Fruit fly (Drosophila melanogaster) whole organism: ENCODE data around the gene SCOT.

ENCODE experiments used
- CG8478 ChIP-seq: fragments of >200 bp; optimal IDR thresholded peaks from 2 replicates; lab custom pipeline; 2018; ENCODE audit warnings: inconsistent platforms
- Dll ChIP-seq: fragments of >200 bp; optimal IDR thresholded peaks from 2 replicates; lab custom pipeline; 2017
- EcR ChIP-seq, 2 experiments: fragments of >200 bp; optimal IDR thresholded peaks; 2 replicates each; lab custom pipeline; 2017; ENCODE audit warnings: missing biosample characterization in 2 of 2, missing genetic modification characterization in 2 of 2, missing genetic modification reagents in 2 of 2
- pan ChIP-seq: fragments of >200 bp; optimal IDR thresholded peaks from 2 replicates; lab custom pipeline; 2017
- psq ChIP-seq: fragments of >200 bp; optimal IDR thresholded peaks from 2 replicates; lab custom pipeline; 2017
- usp ChIP-seq: fragments of >200 bp; optimal IDR thresholded peaks from 2 replicates; lab custom pipeline; 2017; ENCODE audit warnings: missing biosample characterization, missing genetic modification characterization, mixed read lengths

The SCOT gene

dm6 chr3L:1962964-1963363 lies at the start of gene SCOT:
Gene SCOT (plus strand): TSS chr3L:1963143.
- no peak for TF ChIP-seq EcR (GFP tag; optimal IDR thresholded peaks at IDR 0.05; lab: Kevin White, UChicago)
- no peak for TF ChIP-seq pan (lab: Kevin White, UChicago)
- TF ChIP-seq psq (lab: Kevin White, UChicago), result no peak
- TF ChIP-seq usp (GFP tag; lab: Kevin White, UChicago), result no peak
- TF ChIP-seq Dll (lab: Kevin White, UChicago), result no peak

dm6 chr3L:1914668-1915067 lies 48.3 kb upstream of the SCOT start:
- no peak for TF ChIP-seq Dll (lab: Kevin White, UChicago)
- no peak for TF ChIP-seq psq (lab: Kevin White, UChicago)
- no peak for TF ChIP-seq usp (GFP tag; lab: Kevin White, UChicago)
- no peak for TF ChIP-seq pan (lab: Kevin White, UChicago)
- TF ChIP-seq CG8478, result no peak
- TF ChIP-seq EcR (GFP tag; optimal IDR thresholded peaks at IDR 0.05; lab: Kevin White, UChicago), result no peak

DNA sequence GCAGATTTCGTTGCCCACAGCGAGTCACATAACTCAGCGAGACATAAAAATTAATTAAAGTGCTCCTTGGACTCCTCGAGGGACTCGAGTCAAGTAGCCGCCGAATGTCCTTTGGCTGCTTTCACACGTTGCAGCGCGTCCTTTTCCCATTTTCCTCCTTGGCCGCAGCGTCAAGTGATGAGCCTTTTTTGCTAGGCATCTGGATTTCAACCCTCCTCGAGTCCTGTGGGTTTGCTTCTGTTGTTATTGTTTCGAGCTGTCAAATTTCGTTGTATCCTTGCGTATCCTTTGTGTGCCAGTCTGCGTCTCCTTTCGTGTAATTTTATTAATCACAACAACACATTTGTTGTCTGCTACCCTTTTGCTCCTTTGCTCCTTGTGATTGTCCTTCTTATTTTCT lies 46.3 kb upstream of the SCOT start:
- TF ChIP-seq CG8478 (no peak), pan (lab: Kevin White, UChicago) (no peak)

DNA sequence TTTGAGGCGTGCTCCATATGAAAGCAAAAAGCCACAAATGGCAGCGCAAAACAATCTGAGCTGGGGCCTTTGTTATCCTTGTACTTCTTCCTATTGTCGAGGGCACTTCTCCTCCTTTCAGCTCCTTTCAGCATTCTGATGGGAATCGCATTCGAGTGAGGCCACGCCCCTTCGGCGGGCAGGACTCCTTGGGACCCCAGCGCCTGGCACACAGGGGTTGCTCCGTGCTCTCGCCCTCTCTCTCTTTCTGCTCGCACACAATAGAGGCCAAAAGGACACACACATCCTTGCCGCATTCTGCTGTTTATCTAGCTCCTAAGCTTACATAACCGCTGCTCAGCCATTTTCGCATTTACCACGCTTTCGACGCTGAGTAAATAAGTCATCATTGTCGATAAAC lies 42.9 kb upstream of the SCOT start:
- TF ChIP-seq psq (lab: Kevin White, UChicago) (no peak), CG8478 (no peak), Dll (lab: Kevin White, UChicago) (no peak), EcR (GFP tag; optimal IDR thresholded peaks at IDR 0.05; lab: Kevin White, UChicago) (no peak), usp (GFP tag; lab: Kevin White, UChicago) (no peak), pan (lab: Kevin White, UChicago) (no peak)

DNA sequence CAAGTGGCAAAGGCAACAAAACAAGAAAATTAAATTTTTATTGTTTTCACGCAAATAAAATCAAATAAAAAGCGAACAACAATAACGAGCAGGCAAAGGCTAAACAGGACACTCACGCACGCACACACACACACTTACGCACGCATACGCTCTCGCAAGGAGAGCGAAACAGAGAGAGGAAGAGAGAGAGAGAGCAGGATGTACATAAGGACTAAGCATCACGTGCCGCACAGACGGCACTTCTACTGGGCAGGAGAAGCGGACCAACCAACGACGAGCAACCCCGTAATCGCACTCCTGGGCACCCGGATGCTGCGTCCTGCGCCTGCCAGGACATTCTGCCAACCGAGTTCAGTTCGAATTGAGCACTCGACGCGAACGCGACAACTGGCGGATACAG lies 42.0 kb upstream of the SCOT start, which contains the start of gene Dbx:
Dbx (plus strand) TSS at position 365 of the 400 bp plus-strand sequence.
- no peak for TF ChIP-seq psq (lab: Kevin White, UChicago)
- TF ChIP-seq usp (GFP tag; lab: Kevin White, UChicago), result no peak
- no peak for TF ChIP-seq Dll (lab: Kevin White, UChicago)
- no peak for TF ChIP-seq pan (lab: Kevin White, UChicago)
- no peak for TF ChIP-seq CG8478
- TF ChIP-seq EcR (GFP tag; optimal IDR thresholded peaks at IDR 0.05; lab: Kevin White, UChicago), result no peak

DNA sequence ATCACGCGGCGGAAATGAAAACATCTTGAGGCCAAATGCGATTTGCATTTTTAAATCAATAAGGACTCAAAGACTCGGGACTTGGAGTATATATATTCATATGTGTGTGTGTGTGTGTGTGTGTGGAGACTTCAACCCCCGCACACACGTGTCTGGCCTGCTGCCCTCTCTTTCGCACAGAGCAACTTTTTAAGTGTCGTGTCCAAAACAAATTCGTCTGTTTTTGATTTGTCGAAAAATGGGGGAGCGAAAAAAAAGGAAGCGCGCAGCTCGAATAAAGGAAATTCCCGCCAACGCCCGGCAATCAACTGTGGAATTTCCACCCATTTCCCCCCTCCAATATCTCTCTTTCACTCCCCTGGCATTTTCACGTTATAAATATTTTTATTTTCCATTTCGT lies 34.0 kb upstream of the SCOT start:
- TF ChIP-seq psq (lab: Kevin White, UChicago) (no peak), CG8478 (no peak), usp (GFP tag; lab: Kevin White, UChicago) (no peak), Dll (lab: Kevin White, UChicago) (no peak), pan (lab: Kevin White, UChicago) (no peak), EcR (GFP tag; optimal IDR thresholded peaks at IDR 0.05; lab: Kevin White, UChicago) (no peak)

- TF ChIP-seq EcR (GFP tag; optimal IDR thresholded peaks at IDR 0.05; lab: Kevin White, UChicago), result no peak
- TF ChIP-seq pan (lab: Kevin White, UChicago), result no peak
- no peak for TF ChIP-seq Dll (lab: Kevin White, UChicago)
- no peak for TF ChIP-seq usp (GFP tag; lab: Kevin White, UChicago)
- no peak for TF ChIP-seq CG8478
- no peak for TF ChIP-seq psq (lab: Kevin White, UChicago)
Observed at dm6 chr3L:1937469-1937868, 25.5 kb upstream of the SCOT start.

- TF ChIP-seq Dll (lab: Kevin White, UChicago) (no peak), CG8478 (no peak), pan (lab: Kevin White, UChicago) (no peak), usp (GFP tag; lab: Kevin White, UChicago) (no peak), EcR (GFP tag; optimal IDR thresholded peaks at IDR 0.05; lab: Kevin White, UChicago) (no peak), psq (lab: Kevin White, UChicago) (no peak)
Observed at dm6 chr3L:1938767-1939166, 24.2 kb upstream of the SCOT start, which contains the start of the genes CG46523 and CG5687. Gene CG46523 (minus strand): TSS chr3L:1939103. Gene CG5687 (minus strand): TSS chr3L:1939103.

DNA sequence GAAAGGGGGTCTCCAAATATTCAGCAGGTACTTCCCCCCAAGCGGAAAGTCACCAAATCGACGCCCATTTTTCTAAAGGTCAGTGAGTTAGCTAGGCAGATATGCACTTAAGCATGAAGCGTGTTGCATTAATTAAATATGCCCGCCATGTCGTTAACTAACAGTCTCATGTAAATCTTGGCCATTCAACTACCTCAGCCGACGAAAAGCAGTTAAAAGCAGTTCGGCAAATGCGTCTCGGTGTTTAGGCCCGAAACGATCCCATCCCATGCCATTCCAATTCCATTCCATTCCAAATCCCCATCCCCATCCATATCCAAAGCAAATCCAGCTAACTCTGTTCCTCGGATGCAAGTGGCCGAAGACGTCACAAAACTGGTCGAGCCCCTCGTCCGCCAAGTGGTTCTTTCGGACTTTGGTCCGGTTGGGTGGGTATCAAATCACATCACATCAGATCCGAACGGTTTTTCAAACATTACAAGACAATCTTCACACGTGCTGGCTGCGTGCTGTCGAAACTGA lies 22.9 kb upstream of the SCOT start:
- TF ChIP-seq EcR (GFP tag; optimal IDR thresholded peaks at IDR 0.05; lab: Kevin White, UChicago), result no peak
- no peak for TF ChIP-seq pan (lab: Kevin White, UChicago)
- no peak for TF ChIP-seq CG8478
- TF ChIP-seq psq (lab: Kevin White, UChicago), result no peak
- no peak for TF ChIP-seq Dll (lab: Kevin White, UChicago)
- no peak for TF ChIP-seq usp (GFP tag; lab: Kevin White, UChicago)

DNA sequence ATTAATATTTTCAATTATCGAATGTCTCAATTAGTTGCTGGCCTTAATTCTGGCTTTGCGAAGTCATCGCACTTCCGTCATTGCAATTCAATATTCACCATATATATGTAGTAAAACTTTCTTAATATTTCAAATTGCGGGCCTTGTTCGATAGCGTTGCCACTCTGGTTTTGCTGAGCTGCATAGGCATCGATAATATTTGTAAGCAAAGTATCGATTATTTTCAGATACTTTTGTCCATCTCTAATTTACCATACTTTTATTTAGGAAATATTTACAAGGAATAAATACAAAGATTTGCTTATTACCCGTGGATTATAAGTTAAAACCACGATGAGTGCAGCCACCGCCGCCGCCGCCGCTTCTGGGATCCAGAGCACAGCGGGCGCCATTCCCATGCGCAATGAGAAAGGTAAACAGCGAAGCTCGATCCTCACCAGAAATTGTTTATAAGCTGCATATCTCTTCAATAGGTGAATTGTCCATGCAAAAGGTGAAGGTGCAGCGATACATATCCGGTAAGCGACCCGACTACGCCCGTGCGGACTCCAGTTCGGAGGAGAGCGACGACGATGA lies 22.0 kb upstream of the SCOT start, which contains the start of gene Mfap1:
Mfap1 (plus strand) TSS at position 226 of the 576 bp plus-strand sequence.
- no peak for TF ChIP-seq CG8478
- TF ChIP-seq Dll (lab: Kevin White, UChicago), result no peak
- TF ChIP-seq usp (GFP tag; lab: Kevin White, UChicago), result no peak
- no peak for TF ChIP-seq EcR (GFP tag; optimal IDR thresholded peaks at IDR 0.05; lab: Kevin White, UChicago)
- TF ChIP-seq psq (lab: Kevin White, UChicago), result no peak
- no peak for TF ChIP-seq pan (lab: Kevin White, UChicago)

DNA sequence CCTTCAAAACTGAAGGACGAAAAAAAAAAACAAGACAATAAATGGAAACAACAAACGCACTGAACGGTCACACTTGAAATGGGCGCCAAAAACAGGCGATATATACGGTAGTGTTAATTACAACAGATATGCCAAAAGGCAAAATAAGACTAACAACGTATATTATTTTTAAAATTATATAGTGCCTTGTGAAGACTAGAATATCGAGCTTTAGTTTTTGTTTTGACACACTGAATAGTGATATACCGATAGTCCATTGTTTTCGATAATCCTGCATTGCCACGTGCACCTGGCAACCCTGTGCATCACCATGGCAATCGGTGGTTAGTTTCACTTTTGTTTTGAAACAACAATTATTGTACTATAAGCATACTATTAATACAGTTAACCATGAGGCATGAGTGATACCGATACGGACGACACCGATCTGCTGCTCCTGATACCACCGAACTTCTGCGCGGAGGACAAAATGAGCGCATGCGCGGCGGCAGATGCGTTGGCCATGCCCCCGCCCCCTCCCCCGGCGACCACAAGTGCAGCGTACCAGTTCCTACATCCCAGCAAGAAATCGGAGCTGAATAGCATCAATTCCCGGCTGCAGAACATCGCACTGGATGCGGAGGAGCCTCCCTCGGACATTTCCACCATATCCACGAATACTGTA lies 15.3 kb upstream of the SCOT start, which contains the start of the genes mu2 and Cnb:
mu2 (minus strand) TSS at position 13 of the 664 bp plus-strand sequence.
Cnb (plus strand) TSS at position 103 of the 664 bp plus-strand sequence.
- no peak for TF ChIP-seq pan (lab: Kevin White, UChicago)
- TF ChIP-seq EcR (GFP tag; optimal IDR thresholded peaks at IDR 0.05; lab: Kevin White, UChicago), result no peak
- no peak for TF ChIP-seq Dll (lab: Kevin White, UChicago)
- TF ChIP-seq psq (lab: Kevin White, UChicago), result no peak
